Worm (Caenorhabditis elegans) whole organism, L4 larva: ENCODE results near the gene rbm-7.

Source experiments
- D1046.2 ChIP-seq: fragments of 200-800 bp; sonication (Bioruptor generic); IDR thresholded peaks from 2 replicates; pipeline ENCODE4 v1.3.6; 2022; ENCODE audit warnings: missing genetic modification characterization, missing compliant biosample characterization
- F10B5.3 ChIP-seq: sonication (generic microtip); optimal IDR thresholded peaks from 2 replicates; lab custom pipeline; 2016; ENCODE audit warnings: mild to moderate bottlenecking, missing genetic modification characterization, missing compliant biosample characterization
- F26F4.8 ChIP-seq: fragments of 200-800 bp; sonication (Bioruptor generic); conservative IDR thresholded peaks from 2 replicates; pipeline ENCODE4 v1.3.6; 2022; ENCODE audit warnings: missing genetic modification characterization, missing compliant biosample characterization
- F37D6.2 ChIP-seq: sonication (generic microtip); optimal IDR thresholded peaks from 2 replicates; lab custom pipeline; 2016; ENCODE audit warnings: mild to moderate bottlenecking, missing genetic modification characterization, missing compliant biosample characterization
- T20F7.1 ChIP-seq: fragments of 200-800 bp; sonication (Bioruptor generic); optimal IDR thresholded peaks from 2 replicates; lab custom pipeline; 2018; ENCODE audit warnings: mild to moderate bottlenecking, missing genetic modification characterization, missing compliant biosample characterization
- Y5F2A.4 ChIP-seq: fragments of 200-800 bp; sonication (Bioruptor generic); optimal IDR thresholded peaks from 2 replicates; lab custom pipeline; 2018; ENCODE audit warnings: mild to moderate bottlenecking, missing genetic modification characterization, missing compliant biosample characterization
- ZK337.2 ChIP-seq: fragments of 200-800 bp; sonication (Bioruptor generic); IDR thresholded peaks from 2 replicates; pipeline ENCODE4 v1.3.6; 2022; ENCODE audit warnings: missing genetic modification reagents, missing genetic modification characterization, missing compliant biosample characterization
- attf-4 ChIP-seq: sonication (generic microtip); optimal IDR thresholded peaks from 3 replicates; lab custom pipeline; 2017; ENCODE audit warnings: missing biosample characterization, missing genetic modification characterization
- ceh-20 ChIP-seq: fragments of 200-800 bp; sonication (Bioruptor generic); IDR thresholded peaks from 2 replicates; pipeline ENCODE4 v1.3.6; 2022; ENCODE audit warnings: missing genetic modification reagents, missing genetic modification characterization, missing compliant biosample characterization
- ceh-28 ChIP-seq: fragments of 150-350 bp; optimal IDR thresholded peaks from 2 replicates; lab custom pipeline; 2014; ENCODE audit warnings: missing biosample characterization, missing genetic modification reagents, missing genetic modification characterization
- ceh-32 ChIP-seq: sonication (generic microtip); optimal IDR thresholded peaks from 2 replicates; lab custom pipeline; 2016; ENCODE audit warnings: mild to moderate bottlenecking, missing genetic modification characterization, missing compliant biosample characterization; ENCODE audit not compliant: poor library complexity
- ceh-44 ChIP-seq: fragments of 200-800 bp; sonication (Bioruptor generic); IDR thresholded peaks from 2 replicates; pipeline ENCODE4 v1.3.6; 2022; ENCODE audit warnings: missing genetic modification reagents, missing genetic modification characterization, missing compliant biosample characterization
- ceh-62 ChIP-seq: sonication (generic microtip); optimal IDR thresholded peaks from 2 replicates; lab custom pipeline; 2017; ENCODE audit warnings: missing biosample characterization, missing genetic modification characterization
- ceh-82 ChIP-seq: sonication (generic microtip); optimal IDR thresholded peaks from 2 replicates; lab custom pipeline; 2017; ENCODE audit warnings: missing biosample characterization, missing genetic modification characterization
- ces-1 ChIP-seq: fragments of 150-350 bp; sonication (generic microtip); optimal IDR thresholded peaks from 4 replicates; lab custom pipeline; 2014; ENCODE audit warnings: missing biosample characterization, missing genetic modification reagents, missing genetic modification characterization
- cey-2 ChIP-seq: sonication (generic microtip); optimal IDR thresholded peaks from 3 replicates; lab custom pipeline; 2017; ENCODE audit warnings: missing genetic modification characterization, mild to moderate bottlenecking, missing compliant biosample characterization, antibody characterized with exemption, borderline replicate concordance; ENCODE audit not compliant: insufficient read depth
- daf-19 ChIP-seq: fragments of 200-800 bp; sonication (Bioruptor generic); conservative IDR thresholded peaks from 2 replicates; pipeline ENCODE4 v1.3.6; 2022; ENCODE audit warnings: missing genetic modification characterization, missing compliant biosample characterization
- daf-8 ChIP-seq: fragments of 200-800 bp; sonication (Bioruptor generic); IDR thresholded peaks from 2 replicates; pipeline ENCODE4 v1.3.6; 2022; ENCODE audit warnings: missing genetic modification characterization, missing compliant biosample characterization
- dmd-9 ChIP-seq: fragments of 200-800 bp; sonication (Bioruptor generic); IDR thresholded peaks from 2 replicates; pipeline ENCODE4 v1.3.6; 2022; ENCODE audit warnings: missing genetic modification reagents, missing genetic modification characterization, missing compliant biosample characterization
- dve-1 ChIP-seq: sonication (generic microtip); optimal IDR thresholded peaks from 2 replicates; lab custom pipeline; 2017; ENCODE audit warnings: antibody characterized with exemption, mild to moderate bottlenecking, missing genetic modification characterization, missing compliant biosample characterization; ENCODE audit not compliant: insufficient read depth
- egl-43 ChIP-seq: fragments of 200-800 bp; sonication (Bioruptor generic); IDR thresholded peaks from 2 replicates; pipeline ENCODE4 v1.3.6; 2022; ENCODE audit warnings: missing genetic modification reagents, missing genetic modification characterization, missing compliant biosample characterization
- hif-1 ChIP-seq, 2 experiments: sonication (generic microtip); optimal IDR thresholded peaks; 2 replicates each; lab custom pipeline; 2016 to 2017; ENCODE audit warnings: missing compliant biosample characterization in 2 of 2, missing genetic modification characterization in 2 of 2, missing genetic modification reagents in 2 of 2, missing genotype in 2 of 2, mild to moderate bottlenecking in 1 of 2
- hlh-11 ChIP-seq: fragments of 200-800 bp; sonication (Bioruptor generic); optimal IDR thresholded peaks from 2 replicates; lab custom pipeline; 2018; ENCODE audit warnings: mild to moderate bottlenecking, missing genetic modification characterization, missing compliant biosample characterization
- hlh-30 ChIP-seq: sonication (generic microtip); optimal IDR thresholded peaks from 2 replicates; lab custom pipeline; 2017; ENCODE audit warnings: antibody characterized with exemption, mild to moderate bottlenecking, missing genetic modification characterization, missing compliant biosample characterization; ENCODE audit not compliant: insufficient read depth
- jun-1 ChIP-seq: fragments of 150-350 bp; optimal IDR thresholded peaks from 2 replicates; lab custom pipeline; 2014; ENCODE audit warnings: missing biosample characterization, missing genetic modification reagents, missing genetic modification characterization
- lin-1 ChIP-seq: fragments of 200-800 bp; sonication (Bioruptor generic); IDR thresholded peaks from 2 replicates; pipeline ENCODE4 v1.3.6; 2022; ENCODE audit warnings: missing genetic modification reagents, missing genetic modification characterization, missing compliant biosample characterization
- lin-38 ChIP-seq: fragments of 200-800 bp; sonication (Bioruptor generic); IDR thresholded peaks from 2 replicates; pipeline ENCODE4 v1.3.6; 2022; ENCODE audit warnings: missing genetic modification reagents, missing genetic modification characterization, missing compliant biosample characterization
- madf-5 ChIP-seq, 2 experiments: fragments of 200-800 bp; sonication (Bioruptor generic); IDR thresholded peaks; 2 replicates each; pipeline ENCODE4 v1.3.6; 2022; ENCODE audit warnings: missing compliant biosample characterization in 2 of 2, missing genetic modification characterization in 2 of 2
- madf-9 ChIP-seq: fragments of 200-800 bp; sonication (Bioruptor generic); conservative IDR thresholded peaks from 2 replicates; pipeline ENCODE4 v1.3.6; 2022; ENCODE audit warnings: missing genetic modification reagents, missing genetic modification characterization, missing compliant biosample characterization
- mep-1 ChIP-seq: fragments of 150-350 bp; sonication (generic microtip); optimal IDR thresholded peaks from 3 replicates; lab custom pipeline; 2014; ENCODE audit warnings: missing biosample characterization, missing genetic modification characterization
- mxl-2 ChIP-seq: fragments of 200-800 bp; sonication (Bioruptor generic); conservative IDR thresholded peaks from 2 replicates; pipeline ENCODE4 v1.3.6; 2022; ENCODE audit warnings: missing genetic modification reagents, missing genetic modification characterization, missing compliant biosample characterization
- nhr-10 ChIP-seq: fragments of 150-350 bp; optimal IDR thresholded peaks from 2 replicates; lab custom pipeline; 2014; ENCODE audit warnings: missing biosample characterization, missing genetic modification characterization
- nhr-111 ChIP-seq: fragments of 200-800 bp; sonication (Bioruptor generic); optimal IDR thresholded peaks from 2 replicates; lab custom pipeline; 2018; ENCODE audit warnings: mild to moderate bottlenecking, missing genetic modification characterization, missing compliant biosample characterization
- nhr-237 ChIP-seq: sonication (generic microtip); optimal IDR thresholded peaks from 2 replicates; lab custom pipeline; 2017; ENCODE audit warnings: missing biosample characterization, missing genetic modification characterization
- nhr-41 ChIP-seq: fragments of 200-800 bp; sonication (Bioruptor generic); IDR thresholded peaks from 2 replicates; pipeline ENCODE4 v1.3.6; 2022; ENCODE audit warnings: missing genetic modification reagents, missing genetic modification characterization, missing compliant biosample characterization
- nhr-42 ChIP-seq: fragments of 200-800 bp; sonication (Bioruptor generic); IDR thresholded peaks from 2 replicates; pipeline ENCODE4 v1.3.6; 2022; ENCODE audit warnings: missing genetic modification characterization, missing compliant biosample characterization
- nhr-76 ChIP-seq: fragments of 150-350 bp; optimal IDR thresholded peaks from 2 replicates; lab custom pipeline; 2014; ENCODE audit warnings: missing biosample characterization, missing genetic modification characterization
- nhr-77 ChIP-seq: fragments of 150-350 bp; optimal IDR thresholded peaks from 2 replicates; lab custom pipeline; 2014; ENCODE audit warnings: missing biosample characterization, missing genetic modification characterization
- pha-4 ChIP-seq, 2 experiments: fragments of 150-350 bp in 1 of 2; fragments of 200-800 bp in 1 of 2; sonication (Bioruptor generic) in 1 of 2; IDR thresholded peaks in 1 of 2; optimal IDR thresholded peaks in 1 of 2; 2 replicates each; pipeline versions ENCODE4 v1.3.6 to Lab custom; 2014 to 2022; ENCODE audit warnings: missing genetic modification characterization in 2 of 2, missing genetic modification reagents in 2 of 2, missing biosample characterization in 1 of 2, missing compliant biosample characterization in 1 of 2
- pqm-1 ChIP-seq: sonication (generic microtip); optimal IDR thresholded peaks from 2 replicates; lab custom pipeline; 2017; ENCODE audit warnings: missing biosample characterization, missing genetic modification characterization
- skn-1 ChIP-seq: fragments of 150-350 bp; optimal IDR thresholded peaks from 2 replicates; lab custom pipeline; 2014; ENCODE audit warnings: missing biosample characterization, missing genetic modification characterization
- tag-97 ChIP-seq: fragments of 200-800 bp; sonication (Bioruptor generic); IDR thresholded peaks from 2 replicates; pipeline ENCODE4 v1.3.6; 2022; ENCODE audit warnings: missing genetic modification characterization, missing compliant biosample characterization
- unc-130 ChIP-seq: sonication (generic microtip); optimal IDR thresholded peaks from 2 replicates; lab custom pipeline; 2016; ENCODE audit warnings: missing genetic modification reagents, missing genetic modification characterization, missing compliant biosample characterization
- unc-39 ChIP-seq: sonication (generic microtip); optimal IDR thresholded peaks from 2 replicates; lab custom pipeline; 2017; ENCODE audit warnings: missing biosample characterization, missing genetic modification characterization
- vab-7 ChIP-seq: fragments of 200-800 bp; sonication (Bioruptor generic); IDR thresholded peaks from 2 replicates; pipeline ENCODE4 v1.3.6; 2022; ENCODE audit warnings: missing genetic modification reagents, missing genetic modification characterization, missing compliant biosample characterization
- zag-1 ChIP-seq: fragments of 150-350 bp; optimal IDR thresholded peaks from 2 replicates; lab custom pipeline; 2014; ENCODE audit warnings: missing biosample characterization, missing genetic modification characterization
- zfp-3 ChIP-seq: fragments of 200-800 bp; sonication (Bioruptor generic); conservative IDR thresholded peaks from 2 replicates; pipeline ENCODE4 v1.3.6; 2022; ENCODE audit warnings: missing genetic modification reagents, missing genetic modification characterization, missing compliant biosample characterization
- zip-11 ChIP-seq: fragments of 200-800 bp; sonication (Bioruptor generic); IDR thresholded peaks from 2 replicates; pipeline ENCODE4 v1.3.6; 2022; ENCODE audit warnings: missing genetic modification characterization, missing compliant biosample characterization
- ztf-11 ChIP-seq: fragments of 150-350 bp; optimal IDR thresholded peaks from 2 replicates; lab custom pipeline; 2014; ENCODE audit warnings: missing biosample characterization, missing genetic modification characterization
- ztf-7 ChIP-seq: fragments of 150-350 bp; optimal IDR thresholded peaks from 2 replicates; lab custom pipeline; 2014; ENCODE audit warnings: missing biosample characterization, missing genetic modification characterization

The rbm-7 gene

ce11 chrIII:12931786-12932427 is at the start of gene rbm-7 (continued):
- no peak for TF ChIP-seq zag-1 (tag; lab: Kevin White, UChicago)
- no peak for TF ChIP-seq daf-8
- TF ChIP-seq D1046.2, result no peak
- no peak for TF ChIP-seq nhr-76 (tag; lab: Kevin White, UChicago)
- TF ChIP-seq hlh-30 (tag; lab: Kevin White, UChicago), result peak; percentile 49
- no peak for TF ChIP-seq dmd-9 (GFP tag; lab: Robert Waterston, UW)
- no peak for TF ChIP-seq ZK337.2 (GFP tag; lab: Robert Waterston, UW)
- TF ChIP-seq nhr-77 (tag; lab: Kevin White, UChicago), result peak; percentile 25
- peak; percentile 30 for TF ChIP-seq F37D6.2 (tag; lab: Kevin White, UChicago)
- TF ChIP-seq lin-1 (GFP tag; lab: Robert Waterston, UW), result no peak
- TF ChIP-seq cey-2, result no peak
- no peak for TF ChIP-seq nhr-42 (GFP tag; lab: Robert Waterston, UW)
- TF ChIP-seq egl-43 (GFP tag; lab: Robert Waterston, UW), result 0 out of 2 replicates have a peak, but pooled peaks have one; percentile 30
- TF ChIP-seq unc-130 (GFP tag; lab: Kevin White, UChicago), result no peak
- no peak for TF ChIP-seq ceh-32 (tag; lab: Kevin White, UChicago)
- no peak for TF ChIP-seq ceh-20 (GFP tag; lab: Robert Waterston, UW)
- TF ChIP-seq dve-1 (tag; lab: Kevin White, UChicago), result peak; percentile 62
- TF ChIP-seq ceh-82 (tag; lab: Kevin White, UChicago), result no peak
- TF ChIP-seq zfp-3 (GFP tag; lab: Robert Waterston, UW), result 0 out of 2 replicates have a peak, but pooled peaks have one; percentile 69
- TF ChIP-seq Y5F2A.4, result no peak
- TF ChIP-seq lin-38 (GFP tag; lab: Robert Waterston, UW), result peak; percentile 75
- TF ChIP-seq ceh-44 (GFP tag; lab: Robert Waterston, UW), result no peak
- peak in 1 of 2 experiments; percentile 32 for TF ChIP-seq hif-1 (tag; optimal IDR thresholded peaks at IDR 0.05; lab: Kevin White, UChicago)
- no peak for TF ChIP-seq madf-9 (GFP tag; lab: Robert Waterston, UW)
- no peak for TF ChIP-seq ces-1 (GFP tag; lab: Kevin White, UChicago)
- TF ChIP-seq daf-19 (GFP tag; lab: Robert Waterston, UW), result no peak
- no peak for TF ChIP-seq nhr-10
- no peak for TF ChIP-seq nhr-41
- TF ChIP-seq F26F4.8 (GFP tag; lab: Robert Waterston, UW), result no peak
- no peak for TF ChIP-seq ztf-7 (tag; lab: Kevin White, UChicago)
- no peak for TF ChIP-seq ceh-62 (tag; lab: Kevin White, UChicago)
- no peak for TF ChIP-seq zip-11
- TF ChIP-seq madf-5 (GFP tag; IDR thresholded peaks at IDR 0.05; lab: Robert Waterston, UW), result no peak
- TF ChIP-seq attf-4 (tag; lab: Kevin White, UChicago), result no peak
- peak; percentile 75 for TF ChIP-seq mep-1 (tag; lab: Kevin White, UChicago)
- TF ChIP-seq T20F7.1 (GFP tag; lab: Kevin White, UChicago), result no peak
- TF ChIP-seq F10B5.3 (tag; lab: Kevin White, UChicago), result no peak
- no peak for TF ChIP-seq skn-1 (tag; lab: Kevin White, UChicago)
- peak; percentile 56 for TF ChIP-seq hlh-11 (tag; lab: Kevin White, UChicago)
- no peak for TF ChIP-seq mxl-2 (GFP tag; lab: Robert Waterston, UW)
- no peak for TF ChIP-seq ztf-11
- TF ChIP-seq pqm-1 (tag; lab: Kevin White, UChicago), result no peak
- peak; percentile 53 for TF ChIP-seq jun-1
- TF ChIP-seq nhr-237 (tag; lab: Kevin White, UChicago), result no peak
- no peak for TF ChIP-seq nhr-111 (GFP tag; lab: Kevin White, UChicago)
- TF ChIP-seq vab-7, result no peak
- TF ChIP-seq ceh-28, result no peak
- TF ChIP-seq pha-4 (GFP tag; IDR thresholded peaks at IDR 0.05; lab: Robert Waterston, UW), result no peak
- TF ChIP-seq pha-4 (tag; optimal IDR thresholded peaks at IDR 0.05; lab: Kevin White, UChicago), result no peak
- TF ChIP-seq tag-97 (GFP tag; lab: Robert Waterston, UW), result no peak
- TF ChIP-seq unc-39 (tag; lab: Kevin White, UChicago), result no peak
